Fruit fly (Drosophila melanogaster): ENCODE data around the gene spn-A.

Gene spn-A

dm6 chr3R:30055915-30056544 lies at the start of gene spn-A, which contains the start of gene Rpp14b (continued):
- TF ChIP-seq sens (GFP tag) (no peak), Xrp1 (GFP tag; IDR thresholded peaks at IDR 0.05) (0 out of 2 replicates have a peak, but pooled peaks have one; percentile 36), Ssrp (tag; optimal IDR thresholded peaks at IDR 0.05) (peak; percentile 11), schlank (tag; optimal IDR thresholded peaks at IDR 0.05) (no peak), CG8290 (GFP tag; optimal IDR thresholded peaks at IDR 0.05) (no peak), CG8290 (tag; optimal IDR thresholded peaks at IDR 0.05) (peak in 1 of 2 experiments; percentile 61), CG4282 (GFP tag; optimal IDR thresholded peaks at IDR 0.05) (no peak), otp (GFP tag; IDR thresholded peaks at IDR 0.05) (peak; percentile 34; the same call in 1 of the 3 replicates), CG43689 (GFP tag; IDR thresholded peaks at IDR 0.05) (no peak), CG17385 (GFP tag; optimal IDR thresholded peaks at IDR 0.05) (peak; percentile 3), CG1603 (tag; optimal IDR thresholded peaks at IDR 0.05) (peak; percentile 36), pzg (GFP tag; optimal IDR thresholded peaks at IDR 0.05) (peak; percentile 46), Med (GFP tag) (peak; percentile 52), chinmo (GFP tag; IDR thresholded peaks at IDR 0.05; ENCODE audit: partially characterized antibody) (no peak), CG12659 (GFP tag; optimal IDR thresholded peaks at IDR 0.05) (peak; percentile 28), CG3995 (GFP tag; optimal IDR thresholded peaks at IDR 0.05) (peak; percentile 1), tx (GFP tag; optimal IDR thresholded peaks at IDR 0.05) (no peak), fd64A (GFP tag; optimal IDR thresholded peaks at IDR 0.05) (no peak), Drgx (GFP tag; IDR thresholded peaks at IDR 0.05) (0 out of 2 replicates have a peak, but pooled peaks have one; percentile 25), ash1 (GFP tag; optimal IDR thresholded peaks at IDR 0.05) (no peak), NC2α (GFP tag; optimal IDR thresholded peaks at IDR 0.05) (no peak), CG1024 (GFP tag; IDR thresholded peaks at IDR 0.05) (no peak), CG12744 (GFP tag; optimal IDR thresholded peaks at IDR 0.05) (no peak), E2f1 (GFP tag; IDR thresholded peaks at IDR 0.05) (peak; percentile 32; the same call in 1 of the 2 replicates), cg (GFP tag; optimal IDR thresholded peaks at IDR 0.05) (no peak), CG13424 (tag; optimal IDR thresholded peaks at IDR 0.05) (peak; percentile 35), klu (GFP tag; IDR thresholded peaks at IDR 0.05) (0 out of 2 replicates have a peak, but pooled peaks have one; percentile 21), CG18599 (GFP tag; optimal IDR thresholded peaks at IDR 0.05) (peak; percentile 6), Awh (GFP tag; IDR thresholded peaks at IDR 0.05) (no peak), psq (GFP tag; optimal IDR thresholded peaks at IDR 0.05) (no peak), Dp (GFP tag; optimal IDR thresholded peaks at IDR 0.05) (peak; percentile 41), CG4404 (GFP tag; IDR thresholded peaks at IDR 0.05) (peak; percentile 44; the same call in 1 of the 2 replicates), tna (GFP tag; IDR thresholded peaks at IDR 0.05; ENCODE audit: partially characterized antibody) (no peak), crc (GFP tag; optimal IDR thresholded peaks at IDR 0.05) (no peak), stc (GFP tag; IDR thresholded peaks at IDR 0.05) (0 out of 2 replicates have a peak, but pooled peaks have one; percentile 24), Dbx (GFP tag; IDR thresholded peaks at IDR 0.05) (no peak), CG14441 (GFP tag; IDR thresholded peaks at IDR 0.05) (peak; percentile 41; the same call in 1 of the 2 replicates), chm (GFP tag; IDR thresholded peaks at IDR 0.05) (0 out of 2 replicates have a peak, but pooled peaks have one; percentile 19), CG13123 (GFP tag; optimal IDR thresholded peaks at IDR 0.05) (no peak), Xbp1 (GFP tag; optimal IDR thresholded peaks at IDR 0.05) (peak; percentile 59), Meics (GFP tag; optimal IDR thresholded peaks at IDR 0.05) (peak; percentile 30), CG11696 (GFP tag; IDR thresholded peaks at IDR 0.05) (no peak), nau (GFP tag; optimal IDR thresholded peaks at IDR 0.05) (no peak), NC2β (GFP tag; optimal IDR thresholded peaks at IDR 0.05) (no peak), CG2678 (tag; optimal IDR thresholded peaks at IDR 0.05) (peak; percentile 13), Pdp1 (GFP tag; optimal IDR thresholded peaks at IDR 0.05) (peak in 1 of 2 experiments; percentile 5), Atf6 (GFP tag; IDR thresholded peaks at IDR 0.05) (peak; percentile 26; the same call in 1 of the 2 replicates), stwl (tag; optimal IDR thresholded peaks at IDR 0.05) (no peak), Bdp1 (GFP tag; optimal IDR thresholded peaks at IDR 0.05) (no peak), CG17328 (GFP tag; IDR thresholded peaks at IDR 0.05) (peak; percentile 33; the same call in 1 of the 2 replicates)
